Fruit fly (Drosophila melanogaster) S2 (cell line): ENCODE data around the gene CG12991.

Experiments
- CG8478 ChIP-seq: fragments of >200 bp; optimal IDR thresholded peaks from 2 replicates; lab custom pipeline; 2018
- CTCF ChIP-seq, 2 experiments: fragments of >200 bp; optimal IDR thresholded peaks; 2 replicates each; lab custom pipeline; 2018

dm6 chrX:17625833-17626232, 46.2 kb downstream of the CG12991 start:
- TF ChIP-seq CTCF (optimal IDR thresholded peaks at IDR 0.05; lab: Kevin White, UChicago) (no peak), CG8478 (lab: Kevin White, UChicago) (no peak)
